Fruit fly (Drosophila melanogaster): ENCODE data around the gene scramb1.

The scramb1 gene

dm6 chr3L:10233025-10233424 is 8.0 kb upstream of the scramb1 start:
- TF ChIP-seq CTCF (optimal IDR thresholded peaks at IDR 0.05) (no peak), CG8478 (optimal IDR thresholded peaks at IDR 0.05) (no peak)

DNA sequence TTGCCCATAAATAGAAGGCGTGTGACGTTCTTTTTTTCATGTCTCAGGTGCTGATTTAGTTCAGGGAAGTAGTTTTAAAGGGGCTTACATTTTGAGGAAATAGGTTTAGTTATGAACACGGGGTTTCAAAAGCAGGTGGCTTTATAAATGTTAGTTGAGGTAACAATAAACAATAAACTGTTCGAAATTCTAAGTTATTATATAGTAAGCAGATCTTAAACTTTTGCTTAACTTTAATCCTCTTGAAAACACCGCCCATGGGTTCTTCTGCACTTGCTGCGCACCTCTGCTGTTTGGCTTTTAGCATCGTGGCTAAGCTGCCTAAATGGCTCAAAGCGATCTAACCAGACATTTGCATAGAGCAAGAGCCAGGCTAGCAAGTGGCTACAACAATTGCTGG is 5.5 kb upstream of the scramb1 start:
- TF ChIP-seq CG8478 (optimal IDR thresholded peaks at IDR 0.05): no peak
- TF ChIP-seq CTCF (optimal IDR thresholded peaks at IDR 0.05): no peak

dm6 chr3L:10227094-10227493 is 2.1 kb upstream of the scramb1 start:
- TF ChIP-seq CG8478 (optimal IDR thresholded peaks at IDR 0.05) (no peak), CTCF (optimal IDR thresholded peaks at IDR 0.05) (no peak)

dm6 chr3L:10226055-10226454 is 1.0 kb upstream of the scramb1 start:
- TF ChIP-seq CTCF (optimal IDR thresholded peaks at IDR 0.05) (no peak), CG8478 (optimal IDR thresholded peaks at IDR 0.05) (no peak)

- no peak for TF ChIP-seq CG8478 (optimal IDR thresholded peaks at IDR 0.05)
- no peak for TF ChIP-seq CTCF (optimal IDR thresholded peaks at IDR 0.05)
Measured at dm6 chr3L:10224470-10225213, 398 bp downstream of the scramb1 start.

- TF ChIP-seq CG8478 (optimal IDR thresholded peaks at IDR 0.05): no peak
- no peak for TF ChIP-seq CTCF (optimal IDR thresholded peaks at IDR 0.05)
Measured at dm6 chr3L:10223397-10223796, 1.6 kb downstream of the scramb1 start.

dm6 chr3L:10220064-10220463 is 5.0 kb downstream of the scramb1 start, which contains the start of gene CG32055:
Gene CG32055 (minus strand): TSS chr3L:10220164.
- no peak for TF ChIP-seq CTCF (optimal IDR thresholded peaks at IDR 0.05)
- no peak for TF ChIP-seq CG8478 (optimal IDR thresholded peaks at IDR 0.05)

dm6 chr3L:10215365-10215764 is 9.7 kb downstream of the scramb1 start, which contains the start of gene CG8065:
Gene CG8065 (plus strand): TSS chr3L:10215665.
- no peak for TF ChIP-seq CTCF (optimal IDR thresholded peaks at IDR 0.05)
- no peak for TF ChIP-seq CG8478 (optimal IDR thresholded peaks at IDR 0.05)

dm6 chr3L:10206226-10206968 is 18.6 kb downstream of the scramb1 start:
- no peak for TF ChIP-seq CTCF (optimal IDR thresholded peaks at IDR 0.05)
- no peak for TF ChIP-seq CG8478 (optimal IDR thresholded peaks at IDR 0.05)

DNA sequence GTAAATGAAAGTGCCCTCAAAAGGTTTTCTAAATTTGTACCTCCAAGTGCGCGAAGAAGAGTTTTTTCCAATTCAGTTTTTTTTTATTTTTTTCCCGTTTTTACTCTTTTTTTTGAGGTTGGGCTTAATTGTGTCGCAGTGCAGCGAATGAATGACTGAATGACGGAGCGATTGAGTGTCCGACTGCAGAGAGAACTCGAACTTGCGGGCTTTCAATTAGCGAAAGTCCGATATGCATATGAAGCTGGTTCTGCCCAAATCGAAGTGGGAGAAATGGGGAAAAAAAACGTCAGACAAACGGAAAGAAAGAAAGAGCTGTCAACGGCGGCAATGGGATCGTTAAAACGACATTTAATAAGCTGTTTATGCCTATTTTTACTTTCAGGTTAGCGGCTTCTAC is 19.2 kb downstream of the scramb1 start:
- TF ChIP-seq CG8478 (optimal IDR thresholded peaks at IDR 0.05): no peak
- no peak for TF ChIP-seq CTCF (optimal IDR thresholded peaks at IDR 0.05)

DNA sequence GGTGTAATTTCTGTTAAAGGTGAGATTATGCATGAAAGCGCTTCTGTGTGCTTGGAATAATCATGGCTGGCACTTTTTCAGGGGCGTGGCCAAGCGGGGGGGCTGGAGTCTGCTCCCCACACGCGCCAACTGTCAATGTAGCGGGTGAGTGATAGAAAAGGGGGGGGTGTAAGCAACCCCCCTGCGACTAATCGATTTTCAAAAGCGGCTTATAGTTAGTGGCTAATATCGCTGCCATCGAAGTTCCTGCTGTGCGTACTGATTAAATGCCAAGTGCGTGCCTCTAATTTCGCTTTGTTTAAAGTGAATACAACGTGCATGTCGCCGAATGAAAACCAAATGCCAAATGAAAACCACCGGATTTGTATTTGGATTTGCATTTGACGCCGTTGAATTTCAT is 20.4 kb downstream of the scramb1 start:
- TF ChIP-seq CG8478 (optimal IDR thresholded peaks at IDR 0.05) (no peak), CTCF (optimal IDR thresholded peaks at IDR 0.05) (no peak)

dm6 chr3L:10201655-10202054 is 23.4 kb downstream of the scramb1 start, which contains the start of gene ect:
Gene ect (minus strand): TSS chr3L:10201837.
- TF ChIP-seq CG8478 (optimal IDR thresholded peaks at IDR 0.05) (no peak), CTCF (optimal IDR thresholded peaks at IDR 0.05) (no peak)

- TF ChIP-seq CG8478 (optimal IDR thresholded peaks at IDR 0.05) (no peak), CTCF (optimal IDR thresholded peaks at IDR 0.05) (peak; percentile 67 to 68)
Measured at dm6 chr3L:10199644-10200043, 25.4 kb downstream of the scramb1 start.

dm6 chr3L:10198571-10198970 is 26.5 kb downstream of the scramb1 start:
- TF ChIP-seq CTCF (optimal IDR thresholded peaks at IDR 0.05): no peak
- no peak for TF ChIP-seq CG8478 (optimal IDR thresholded peaks at IDR 0.05)

DNA sequence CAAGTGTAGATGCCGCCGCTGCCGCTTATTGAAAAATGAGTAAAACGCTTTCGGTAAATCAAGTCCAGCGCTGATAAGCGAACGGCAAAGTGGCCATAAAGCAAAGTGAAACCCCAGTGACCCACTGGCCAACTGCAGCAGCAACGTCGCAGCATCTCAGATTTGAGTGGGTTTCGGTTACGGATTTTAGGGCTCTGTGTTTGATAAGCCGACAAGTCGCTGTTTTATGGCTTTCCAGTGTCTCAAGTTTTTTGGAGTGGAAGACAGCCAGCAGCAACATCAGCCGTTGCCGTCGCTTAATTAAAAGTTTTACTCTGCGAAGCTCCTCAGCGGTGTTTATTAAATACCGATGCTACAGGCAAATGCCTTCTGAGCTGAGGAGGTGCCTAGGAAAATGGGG is 27.7 kb downstream of the scramb1 start:
- TF ChIP-seq CG8478 (optimal IDR thresholded peaks at IDR 0.05) (no peak), CTCF (optimal IDR thresholded peaks at IDR 0.05) (no peak)

DNA sequence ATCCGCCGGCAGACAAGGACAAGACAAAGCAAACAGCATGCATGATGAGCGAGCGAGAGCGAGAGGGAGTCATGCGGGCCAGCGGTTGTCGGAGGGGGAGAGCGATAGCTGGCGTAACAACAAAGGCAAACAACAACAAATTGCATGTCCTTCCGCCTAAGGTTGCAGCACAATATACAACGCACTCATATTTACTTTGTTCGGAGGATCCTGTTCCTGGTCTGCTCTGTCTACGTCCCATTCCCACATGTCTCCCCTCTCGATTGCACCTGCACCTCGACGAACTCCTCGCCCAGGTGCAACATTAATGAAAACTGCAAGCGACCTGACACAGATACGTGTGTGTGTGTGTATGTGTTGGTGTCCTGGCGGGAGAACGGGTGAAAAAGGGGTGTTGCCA is 35.9 kb downstream of the scramb1 start:
- TF ChIP-seq CG8478 (optimal IDR thresholded peaks at IDR 0.05): no peak
- no peak for TF ChIP-seq CTCF (optimal IDR thresholded peaks at IDR 0.05)
